Worm (Caenorhabditis elegans) whole organism, L3 larva: Measurements from ENCODE around the gene col-126.
A peak's percentile ranks its signal among the peaks of the same experiment; 100 is the strongest.

Experiments
- R02D3.7 ChIP-seq: fragments of 150-350 bp; optimal IDR thresholded peaks from 2 replicates; lab custom pipeline; 2014; ENCODE audit warnings: missing biosample characterization, missing genetic modification characterization
- ZK546.5 ChIP-seq: sonication (generic microtip); optimal IDR thresholded peaks from 2 replicates; lab custom pipeline; 2017; ENCODE audit warnings: missing biosample characterization, missing genetic modification characterization
- aly-2 ChIP-seq: fragments of 150-350 bp; optimal IDR thresholded peaks from 2 replicates; lab custom pipeline; 2014; ENCODE audit warnings: missing biosample characterization, missing genetic modification characterization
- ceh-16 ChIP-seq: sonication (generic microtip); optimal IDR thresholded peaks from 2 replicates; lab custom pipeline; 2017; ENCODE audit warnings: missing biosample characterization, missing genetic modification characterization
- ceh-28 ChIP-seq: fragments of 150-350 bp; optimal IDR thresholded peaks from 2 replicates; lab custom pipeline; 2014; ENCODE audit warnings: missing biosample characterization, missing genetic modification reagents, missing genetic modification characterization
- ceh-82 ChIP-seq: fragments of 150-350 bp; optimal IDR thresholded peaks from 2 replicates; lab custom pipeline; 2014; ENCODE audit warnings: missing biosample characterization, missing genetic modification characterization
- ceh-9 ChIP-seq: sonication (generic microtip); optimal IDR thresholded peaks from 2 replicates; lab custom pipeline; 2018; ENCODE audit warnings: missing biosample characterization, missing genetic modification characterization
- daf-12 ChIP-seq: fragments of 150-350 bp; optimal IDR thresholded peaks from 2 replicates; lab custom pipeline; 2014; ENCODE audit warnings: missing biosample characterization, missing genetic modification reagents, missing genetic modification characterization
- egl-27 ChIP-seq: sonication (generic microtip); optimal IDR thresholded peaks from 4 replicates; lab custom pipeline; 2017; ENCODE audit warnings: missing biosample characterization, missing genetic modification reagents, missing genetic modification characterization
- egl-5 ChIP-seq: fragments of 150-350 bp; optimal IDR thresholded peaks from 2 replicates; lab custom pipeline; 2017; ENCODE audit warnings: missing biosample characterization, missing genetic modification reagents, missing genetic modification characterization, inconsistent platforms
- elt-1 ChIP-seq: fragments of 150-350 bp; optimal IDR thresholded peaks from 2 replicates; lab custom pipeline; 2014; ENCODE audit warnings: missing biosample characterization, missing genetic modification characterization
- elt-2 ChIP-seq: sonication (generic microtip); optimal IDR thresholded peaks from 2 replicates; lab custom pipeline; 2016; ENCODE audit warnings: missing genetic modification reagents, mild to moderate bottlenecking, missing genetic modification characterization, missing compliant biosample characterization
- elt-3 ChIP-seq, 3 experiments: fragments of 150-350 bp in 1 of 3; sonication (generic microtip) in 2 of 3; optimal IDR thresholded peaks; 2 replicates in 2 of 3; 4 replicates in 1 of 3; lab custom pipeline; 2014 to 2017; ENCODE audit warnings: missing biosample characterization in 3 of 3, missing genetic modification characterization in 3 of 3
- eor-1 ChIP-seq, 2 experiments: fragments of 150-350 bp; optimal IDR thresholded peaks; 2 replicates each; lab custom pipeline; 2014 to 2018; ENCODE audit warnings: missing biosample characterization in 2 of 2, missing genetic modification characterization in 2 of 2
- fkh-10 ChIP-seq: sonication (generic microtip); optimal IDR thresholded peaks from 2 replicates; lab custom pipeline; 2017; ENCODE audit warnings: missing biosample characterization, missing genetic modification reagents, missing genetic modification characterization
- fkh-2 ChIP-seq: fragments of 150-350 bp; optimal IDR thresholded peaks from 2 replicates; lab custom pipeline; 2014; ENCODE audit warnings: missing biosample characterization, missing genetic modification reagents, missing genetic modification characterization
- hmg-11 ChIP-seq: sonication (generic microtip); optimal IDR thresholded peaks from 2 replicates; lab custom pipeline; 2016; ENCODE audit warnings: missing genetic modification characterization, missing compliant biosample characterization
- jun-1 ChIP-seq: fragments of 150-350 bp; optimal IDR thresholded peaks from 2 replicates; lab custom pipeline; 2014; ENCODE audit warnings: missing biosample characterization, missing genetic modification reagents, missing genetic modification characterization
- lin-15B ChIP-seq: fragments of 150-350 bp; optimal IDR thresholded peaks from 2 replicates; lab custom pipeline; 2014; ENCODE audit warnings: missing biosample characterization, missing genetic modification characterization
- lin-39 ChIP-seq: fragments of 150-350 bp; optimal IDR thresholded peaks from 2 replicates; lab custom pipeline; 2018; ENCODE audit warnings: missing biosample characterization, missing genetic modification reagents, missing genetic modification characterization
- lsy-12 ChIP-seq: sonication (generic microtip); optimal IDR thresholded peaks from 2 replicates; lab custom pipeline; 2016; ENCODE audit warnings: mild to moderate bottlenecking, missing genetic modification characterization, missing compliant biosample characterization
- mdl-1 ChIP-seq: fragments of 150-350 bp; optimal IDR thresholded peaks from 2 replicates; lab custom pipeline; 2014; ENCODE audit warnings: missing biosample characterization, missing genetic modification characterization
- mml-1 ChIP-seq: fragments of 150-350 bp; sonication (generic microtip); optimal IDR thresholded peaks from 3 replicates; lab custom pipeline; 2014; ENCODE audit warnings: missing biosample characterization, missing genetic modification characterization
- nfya-1 ChIP-seq: sonication (generic microtip); optimal IDR thresholded peaks from 2 replicates; lab custom pipeline; 2017; ENCODE audit warnings: missing genetic modification characterization, mild to moderate bottlenecking, missing compliant biosample characterization, antibody characterized with exemption, moderate library complexity; ENCODE audit not compliant: insufficient read depth
- nhr-11 ChIP-seq: fragments of 150-350 bp; optimal IDR thresholded peaks from 2 replicates; lab custom pipeline; 2014; ENCODE audit warnings: missing biosample characterization, missing genetic modification characterization
- nhr-12 ChIP-seq: fragments of 150-350 bp; optimal IDR thresholded peaks from 2 replicates; lab custom pipeline; 2014; ENCODE audit warnings: missing biosample characterization, missing genetic modification characterization
- nhr-23 ChIP-seq: fragments of 150-350 bp; optimal IDR thresholded peaks from 2 replicates; lab custom pipeline; 2014; ENCODE audit warnings: missing biosample characterization, missing genetic modification reagents, missing genetic modification characterization
- nhr-43 ChIP-seq: sonication (generic microtip); optimal IDR thresholded peaks from 2 replicates; lab custom pipeline; 2016; ENCODE audit warnings: mild to moderate bottlenecking, missing genetic modification characterization, missing compliant biosample characterization; ENCODE audit not compliant: poor library complexity, severe bottlenecking
- nhr-67 ChIP-seq: fragments of 150-350 bp; optimal IDR thresholded peaks from 2 replicates; lab custom pipeline; 2014; ENCODE audit warnings: missing biosample characterization, missing genetic modification characterization
- nhr-76 ChIP-seq: fragments of 150-350 bp; sonication (generic microtip); optimal IDR thresholded peaks from 5 replicates; lab custom pipeline; 2014; ENCODE audit warnings: missing biosample characterization, missing genetic modification characterization
- nhr-77 ChIP-seq: fragments of 150-350 bp; optimal IDR thresholded peaks from 2 replicates; lab custom pipeline; 2014; ENCODE audit warnings: missing biosample characterization, missing genetic modification characterization
- pha-4 ChIP-seq: fragments of 150-350 bp; optimal IDR thresholded peaks from 2 replicates; lab custom pipeline; 2014; ENCODE audit warnings: missing biosample characterization, missing genetic modification reagents, missing genetic modification characterization
- sea-2 ChIP-seq: fragments of 150-350 bp; sonication (generic microtip); optimal IDR thresholded peaks from 4 replicates; lab custom pipeline; 2014; ENCODE audit warnings: missing biosample characterization, missing genetic modification reagents, missing genetic modification characterization
- skn-1 ChIP-seq: fragments of 150-350 bp; optimal IDR thresholded peaks from 2 replicates; lab custom pipeline; 2014; ENCODE audit warnings: missing biosample characterization, missing genetic modification characterization
- snpc-4 ChIP-seq: fragments of 150-350 bp; optimal IDR thresholded peaks from 2 replicates; lab custom pipeline; 2014; ENCODE audit warnings: missing biosample characterization, missing genetic modification characterization
- tbx-2 ChIP-seq: sonication (generic microtip); optimal IDR thresholded peaks from 2 replicates; lab custom pipeline; 2016; ENCODE audit warnings: mild to moderate bottlenecking, missing genetic modification characterization, missing compliant biosample characterization
- unc-39 ChIP-seq: sonication (generic microtip); optimal IDR thresholded peaks from 4 replicates; lab custom pipeline; 2017; ENCODE audit warnings: missing biosample characterization, missing genetic modification characterization
- zag-1 ChIP-seq: fragments of 150-350 bp; optimal IDR thresholded peaks from 2 replicates; lab custom pipeline; 2014; ENCODE audit warnings: missing biosample characterization, missing genetic modification characterization
- ztf-11 ChIP-seq: fragments of 150-350 bp; optimal IDR thresholded peaks from 2 replicates; lab custom pipeline; 2014; ENCODE audit warnings: missing biosample characterization, missing genetic modification characterization

col-126 gene

ce11 chrIV:11298154-11299086 lies 35.2 kb downstream of the col-126 start, which contains the start of the genes B0035.15 and dnj-1:
Gene B0035.15 (minus strand): TSS chrIV:11298252.
Gene dnj-1 (plus strand): TSS chrIV:11299036.
- no peak for TF ChIP-seq mml-1 (tag; lab: Kevin White, UChicago)
- peak; percentile 57 for TF ChIP-seq ceh-28
- TF ChIP-seq lin-39 (tag; lab: Kevin White, UChicago): peak; percentile 27
- peak; percentile 63 for TF ChIP-seq pha-4 (tag; lab: Kevin White, UChicago)
- peak; percentile 73 for TF ChIP-seq lin-15B
- peak; percentile 74 for TF ChIP-seq nfya-1
- TF ChIP-seq snpc-4 (tag; lab: Kevin White, UChicago): peak; percentile 33
- peak; percentile 57 for TF ChIP-seq hmg-11 (tag; lab: Kevin White, UChicago)
- peak; percentile 7 for TF ChIP-seq elt-2 (tag; lab: Kevin White, UChicago)
- peak; percentile 0 for TF ChIP-seq nhr-23
- TF ChIP-seq nhr-43 (tag; lab: Kevin White, UChicago): no peak
- no peak for TF ChIP-seq tbx-2 (tag; lab: Kevin White, UChicago)
- TF ChIP-seq egl-5: peak; percentile 6
- no peak for TF ChIP-seq nhr-67

ce11 chrIV:11304970-11305369 lies 41.8 kb downstream of the col-126 start:
- TF ChIP-seq nhr-76 (tag; lab: Kevin White, UChicago) (no peak), ceh-28 (no peak), snpc-4 (tag; lab: Kevin White, UChicago) (no peak), mdl-1 (tag; lab: Kevin White, UChicago) (no peak), daf-12 (tag; lab: Kevin White, UChicago) (no peak), hmg-11 (tag; lab: Kevin White, UChicago) (no peak), sea-2 (no peak), mml-1 (tag; lab: Kevin White, UChicago) (no peak), ceh-16 (tag; lab: Kevin White, UChicago) (no peak), nhr-77 (no peak), zag-1 (tag; lab: Kevin White, UChicago) (no peak), unc-39 (tag; lab: Kevin White, UChicago) (no peak)
- TF ChIP-seq, all 47 proteins: peak for 0

- TF ChIP-seq ZK546.5 (tag; lab: Kevin White, UChicago): no peak
- peak; percentile 61 for TF ChIP-seq elt-2 (tag; lab: Kevin White, UChicago)
These were observed 43.3 kb downstream of the col-126 start, which contains the start of gene B0035.13 for ce11 chrIV:11306548-11306947. Gene B0035.13 (minus strand): TSS chrIV:11306720.

- no peak for TF ChIP-seq tbx-2 (tag; lab: Kevin White, UChicago)
- no peak for TF ChIP-seq egl-27 (tag; lab: Kevin White, UChicago)
- peak; percentile 16 for TF ChIP-seq pha-4 (tag; lab: Kevin White, UChicago)
- TF ChIP-seq lsy-12 (tag; lab: Kevin White, UChicago): peak; percentile 42
- TF ChIP-seq, all 47 proteins: peak for 2
These were observed 44.6 kb downstream of the col-126 start for ce11 chrIV:11307770-11308169.

- no peak for TF ChIP-seq nhr-76 (tag; lab: Kevin White, UChicago)
- TF ChIP-seq elt-1: no peak
- TF ChIP-seq ceh-9: no peak
- TF ChIP-seq elt-3 (tag; optimal IDR thresholded peaks at IDR 0.05; lab: Kevin White, UChicago): no peak
- TF ChIP-seq jun-1 (tag; lab: Kevin White, UChicago): no peak
- TF ChIP-seq snpc-4 (tag; lab: Kevin White, UChicago): peak; percentile 26
- no peak for TF ChIP-seq egl-5
- TF ChIP-seq lin-39 (tag; lab: Kevin White, UChicago): no peak
- no peak for TF ChIP-seq mml-1 (tag; lab: Kevin White, UChicago)
- TF ChIP-seq nhr-11 (tag; lab: Kevin White, UChicago): no peak
- no peak for TF ChIP-seq skn-1 (tag; lab: Kevin White, UChicago)
- TF ChIP-seq aly-2: no peak
- TF ChIP-seq lin-15B: peak; percentile 30
- TF ChIP-seq nhr-12 (tag; lab: Kevin White, UChicago): no peak
- TF ChIP-seq nhr-43 (tag; lab: Kevin White, UChicago): no peak
- TF ChIP-seq elt-2 (tag; lab: Kevin White, UChicago): peak; percentile 7
- no peak for TF ChIP-seq ceh-28
- TF ChIP-seq nfya-1: peak; percentile 59
- TF ChIP-seq fkh-2 (tag; lab: Kevin White, UChicago): no peak
- TF ChIP-seq ceh-82 (tag; lab: Kevin White, UChicago): no peak
- peak; percentile 2 for TF ChIP-seq fkh-10 (GFP tag; lab: Kevin White, UChicago)
- peak; percentile 2 for TF ChIP-seq nhr-23
- TF ChIP-seq ZK546.5 (tag; lab: Kevin White, UChicago): no peak
- peak; percentile 56 for TF ChIP-seq pha-4 (tag; lab: Kevin White, UChicago)
- TF ChIP-seq R02D3.7 (tag; lab: Kevin White, UChicago): no peak
- TF ChIP-seq ztf-11 (tag; lab: Kevin White, UChicago): no peak
- TF ChIP-seq sea-2: no peak
- no peak for TF ChIP-seq nhr-67
- no peak for TF ChIP-seq eor-1 (tag; optimal IDR thresholded peaks at IDR 0.05; lab: Kevin White, UChicago)
- TF ChIP-seq nhr-77: no peak
- TF ChIP-seq hmg-11 (tag; lab: Kevin White, UChicago): peak; percentile 37
- no peak for TF ChIP-seq daf-12 (tag; lab: Kevin White, UChicago)
These were observed 47.4 kb downstream of the col-126 start, which contains the start of gene znf-207 for ce11 chrIV:11310624-11311023. Gene znf-207 (plus strand): TSS chrIV:11310972.
